Fruit fly (Drosophila melanogaster): ENCODE measurements around the gene CG18477.
"Not testable (repeated sequence)": the region's sequence is repeated elsewhere in the genome, so short reads cannot be mapped to it uniquely, and the experiment has no call there.

Gene CG18477

DNA sequence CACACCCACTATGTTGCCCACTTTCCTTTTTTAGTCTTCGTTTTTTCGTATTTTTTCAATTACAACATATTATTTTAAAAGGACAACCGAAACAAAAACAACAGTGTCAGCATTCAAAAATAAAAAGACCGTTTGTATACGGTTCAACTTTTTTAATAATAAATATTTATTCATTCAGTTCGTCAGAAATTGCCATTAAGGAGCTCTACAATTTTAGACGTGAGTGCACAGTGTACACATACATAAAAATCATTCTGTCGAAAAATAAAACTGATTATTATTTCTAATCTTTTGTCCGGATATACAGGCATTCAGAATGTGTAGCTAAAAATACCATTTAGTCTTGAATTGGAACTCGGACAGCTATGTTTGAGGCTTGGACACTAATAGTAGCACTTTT is 9.0 kb downstream of the CG18477 start, which contains the start of gene CG18478:
CG18478 (plus strand) TSS at position 301 of the 400 bp plus-strand sequence.
- not testable (repeated sequence) for TF ChIP-seq Sin3A, Myc, ttk (optimal IDR thresholded peaks at IDR 0.05)

DNA sequence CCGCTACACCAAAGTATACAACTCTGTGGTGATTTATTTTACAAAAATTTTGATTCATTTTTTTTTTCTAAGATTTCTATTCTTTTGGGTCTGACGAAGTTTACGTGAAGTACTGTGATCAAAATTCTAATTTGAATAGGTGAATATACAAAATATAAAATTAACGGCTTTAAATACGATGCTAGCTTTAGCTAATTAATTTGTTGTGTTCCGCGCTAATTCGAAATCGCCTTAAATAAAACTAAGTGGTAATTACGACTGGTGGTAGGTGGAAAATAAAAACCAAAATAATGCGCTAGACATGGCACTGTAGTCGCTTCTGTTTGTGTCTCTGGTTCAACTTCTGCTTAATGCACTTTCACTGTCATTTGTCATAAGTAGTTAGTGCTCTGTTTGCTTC is 15.2 kb downstream of the CG18477 start, which contains the start of gene CG43923:
CG43923 (minus strand) TSS at position 101 of the 400 bp plus-strand sequence.
- TF ChIP-seq psq, h, Sin3A (optimal IDR thresholded peaks at IDR 0.05): not testable (repeated sequence)

DNA sequence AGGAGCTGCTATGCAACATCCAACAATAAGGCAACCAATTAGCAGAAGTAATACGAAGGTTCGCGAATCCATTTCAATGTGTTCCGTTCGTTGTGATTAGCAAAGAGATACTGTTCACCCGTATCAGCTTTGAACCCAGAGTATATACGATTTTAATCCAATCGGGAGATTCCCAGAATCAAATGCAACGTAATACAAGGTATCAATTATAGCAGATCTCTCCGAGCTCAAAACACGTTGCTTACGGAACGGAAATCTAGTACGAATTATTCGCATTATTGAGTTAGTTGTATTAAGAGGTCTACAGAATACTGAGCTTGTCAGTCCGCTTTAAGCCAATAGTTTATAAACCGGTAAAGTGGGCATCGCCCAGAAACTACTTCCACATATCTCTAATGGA is 33.5 kb downstream of the CG18477 start, which contains the start of gene CG44140:
CG44140 (minus strand) TSS at position 101 of the 400 bp plus-strand sequence.
- TF ChIP-seq Sin3A, insv, h (optimal IDR thresholded peaks at IDR 0.05): not testable (repeated sequence)

DNA sequence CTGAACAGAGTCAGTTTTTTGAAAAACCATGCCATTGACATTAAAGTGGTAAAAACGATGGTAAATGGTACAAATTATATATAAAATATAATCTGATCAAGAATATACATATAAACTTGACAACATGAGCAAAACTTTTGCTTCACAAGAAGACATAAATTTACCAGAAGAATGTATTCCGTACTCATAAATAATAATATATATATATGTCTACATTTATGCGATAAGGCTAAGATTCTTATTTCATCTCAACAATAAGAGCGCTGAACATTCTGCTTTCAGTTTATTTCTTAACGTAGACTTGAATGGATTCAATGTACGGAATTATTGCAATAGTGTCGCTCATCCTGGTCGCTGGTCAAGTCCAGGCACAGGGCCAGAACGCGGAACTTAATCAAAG is 34.9 kb downstream of the CG18477 start, which contains the start of gene CG31780:
CG31780 (plus strand) TSS at position 301 of the 400 bp plus-strand sequence.
- not testable (repeated sequence) for TF ChIP-seq psq, Myc, Sin3A (optimal IDR thresholded peaks at IDR 0.05)

DNA sequence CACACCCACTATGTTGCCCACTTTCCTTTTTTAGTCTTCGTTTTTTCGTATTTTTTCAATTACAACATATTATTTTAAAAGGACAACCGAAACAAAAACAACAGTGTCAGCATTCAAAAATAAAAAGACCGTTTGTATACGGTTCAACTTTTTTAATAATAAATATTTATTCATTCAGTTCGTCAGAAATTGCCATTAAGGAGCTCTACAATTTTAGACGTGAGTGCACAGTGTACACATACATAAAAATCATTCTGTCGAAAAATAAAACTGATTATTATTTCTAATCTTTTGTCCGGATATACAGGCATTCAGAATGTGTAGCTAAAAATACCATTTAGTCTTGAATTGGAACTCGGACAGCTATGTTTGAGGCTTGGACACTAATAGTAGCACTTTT is 44.0 kb downstream of the CG18477 start, which contains the start of gene CG31827:
CG31827 (plus strand) TSS at position 301 of the 400 bp plus-strand sequence.
- not testable (repeated sequence) for TF ChIP-seq ttk, psq, h (optimal IDR thresholded peaks at IDR 0.05)

DNA sequence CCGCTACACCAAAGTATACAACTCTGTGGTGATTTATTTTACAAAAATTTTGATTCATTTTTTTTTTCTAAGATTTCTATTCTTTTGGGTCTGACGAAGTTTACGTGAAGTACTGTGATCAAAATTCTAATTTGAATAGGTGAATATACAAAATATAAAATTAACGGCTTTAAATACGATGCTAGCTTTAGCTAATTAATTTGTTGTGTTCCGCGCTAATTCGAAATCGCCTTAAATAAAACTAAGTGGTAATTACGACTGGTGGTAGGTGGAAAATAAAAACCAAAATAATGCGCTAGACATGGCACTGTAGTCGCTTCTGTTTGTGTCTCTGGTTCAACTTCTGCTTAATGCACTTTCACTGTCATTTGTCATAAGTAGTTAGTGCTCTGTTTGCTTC is 50.2 kb downstream of the CG18477 start, which contains the start of gene CG43924:
CG43924 (minus strand) TSS at position 101 of the 400 bp plus-strand sequence.
- not testable (repeated sequence) for TF ChIP-seq ttk, insv, Sin3A (optimal IDR thresholded peaks at IDR 0.05)
